Comparison of ENCODE assay signal across 2 worm cellular contexts in the genomic region with DNA sequence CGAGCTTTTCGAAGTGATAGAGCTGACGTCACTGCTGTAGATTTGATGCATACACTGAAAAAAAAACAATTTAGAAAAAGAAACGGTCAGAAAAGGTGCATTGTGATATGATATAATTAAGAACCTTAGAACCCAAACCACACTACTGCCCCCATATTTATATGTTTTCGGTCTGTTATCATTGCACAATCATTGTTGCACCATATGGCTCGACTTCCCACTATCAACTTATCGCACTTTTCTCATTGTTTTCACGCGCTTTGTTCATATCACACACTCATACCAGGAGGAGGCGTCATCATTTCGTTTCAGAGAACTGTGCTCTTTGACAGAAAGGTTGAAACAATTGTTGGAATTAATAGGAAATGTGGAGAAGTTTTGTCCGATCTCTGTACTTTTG.
TF ChIP-seq lines count a peak whose summit lies in the region.

No protein-coding gene starts in this region.

TF ChIP-seq in whole organism, L1 larva, 84 proteins besides CTCF, POLR2A, EP300 and RAD21 (continued from another document):
- no peak for TF ChIP-seq zip-4 (GFP tag; optimal IDR thresholded peaks at IDR 0.05; lab: Kevin White, UChicago)
- TF ChIP-seq jun-1 (tag; optimal IDR thresholded peaks at IDR 0.05; lab: Kevin White, UChicago) = peak; percentile 38
TF ChIP-seq in whole organism, L1 larva: peak in this region for 8.

TF ChIP-seq in whole organism, L4 larva, 104 proteins besides CTCF, POLR2A, EP300 and RAD21 (continued from another document):
- TF ChIP-seq jun-1 (tag; optimal IDR thresholded peaks at IDR 0.05; lab: Kevin White, UChicago) (no peak), nhr-48 (tag; optimal IDR thresholded peaks at IDR 0.05; lab: Kevin White, UChicago) (peak; percentile 67), hif-1 (tag; optimal IDR thresholded peaks at IDR 0.05; lab: Kevin White, UChicago) (peak in 1 of 2 experiments; percentile 14), ZK337.2 (GFP tag; IDR thresholded peaks at IDR 0.05; lab: Robert Waterston, UW) (no peak), mdl-1 (tag; optimal IDR thresholded peaks at IDR 0.05; lab: Kevin White, UChicago) (peak in 1 of 2 experiments; percentile 57), pqm-1 (tag; optimal IDR thresholded peaks at IDR 0.05; lab: Kevin White, UChicago) (peak; percentile 98), dve-1 (tag; optimal IDR thresholded peaks at IDR 0.05; lab: Kevin White, UChicago; ENCODE audit: insufficient read depth) (peak; percentile 94), hlh-11 (tag; optimal IDR thresholded peaks at IDR 0.05; lab: Kevin White, UChicago) (peak; percentile 92), nhr-10 (tag; optimal IDR thresholded peaks at IDR 0.05; lab: Kevin White, UChicago) (peak; percentile 9), mes-2 (tag; optimal IDR thresholded peaks at IDR 0.05; lab: Kevin White, UChicago; ENCODE audit: poor library complexity, severe bottlenecking) (peak; percentile 58), D1046.2 (GFP tag; IDR thresholded peaks at IDR 0.05; lab: Robert Waterston, UW) (no peak), lin-15B (tag; optimal IDR thresholded peaks at IDR 0.05; lab: Kevin White, UChicago) (no peak), T20F7.1 (GFP tag; optimal IDR thresholded peaks at IDR 0.05; lab: Kevin White, UChicago) (peak; percentile 49), hlh-30 (tag; optimal IDR thresholded peaks at IDR 0.05; lab: Kevin White, UChicago; ENCODE audit: insufficient read depth) (peak; percentile 84), lsy-2 (tag; optimal IDR thresholded peaks at IDR 0.05; lab: Kevin White, UChicago) (peak in 1 of 2 experiments; percentile 42)
